Fruit fly (Drosophila melanogaster): ENCODE measurements around the gene CG42820.

dm6 chr2L:8414887-8415883 lies 23.0 kb upstream of the CG42820 start, which contains the start of the genes CG13398 and Akap200:
- TF ChIP-seq CG8478 (optimal IDR thresholded peaks at IDR 0.05) (no peak), CTCF (optimal IDR thresholded peaks at IDR 0.05) (no peak)
